Worm (Caenorhabditis elegans) whole organism, L2 larva: ENCODE data around the gene M03F4.4.

Experiments
- ceh-82 ChIP-seq: fragments of 150-350 bp; optimal IDR thresholded peaks from 2 replicates; lab custom pipeline; 2014; ENCODE audit warnings: missing biosample characterization, missing genetic modification characterization
- nhr-11 ChIP-seq: fragments of 150-350 bp; optimal IDR thresholded peaks from 2 replicates; lab custom pipeline; 2014; ENCODE audit warnings: missing biosample characterization, missing genetic modification characterization
- nhr-21 ChIP-seq: fragments of 150-350 bp; optimal IDR thresholded peaks from 2 replicates; lab custom pipeline; 2014; ENCODE audit warnings: missing biosample characterization, missing genetic modification characterization
- zag-1 ChIP-seq: fragments of 150-350 bp; optimal IDR thresholded peaks from 2 replicates; lab custom pipeline; 2014; ENCODE audit warnings: missing biosample characterization, missing genetic modification characterization

DNA sequence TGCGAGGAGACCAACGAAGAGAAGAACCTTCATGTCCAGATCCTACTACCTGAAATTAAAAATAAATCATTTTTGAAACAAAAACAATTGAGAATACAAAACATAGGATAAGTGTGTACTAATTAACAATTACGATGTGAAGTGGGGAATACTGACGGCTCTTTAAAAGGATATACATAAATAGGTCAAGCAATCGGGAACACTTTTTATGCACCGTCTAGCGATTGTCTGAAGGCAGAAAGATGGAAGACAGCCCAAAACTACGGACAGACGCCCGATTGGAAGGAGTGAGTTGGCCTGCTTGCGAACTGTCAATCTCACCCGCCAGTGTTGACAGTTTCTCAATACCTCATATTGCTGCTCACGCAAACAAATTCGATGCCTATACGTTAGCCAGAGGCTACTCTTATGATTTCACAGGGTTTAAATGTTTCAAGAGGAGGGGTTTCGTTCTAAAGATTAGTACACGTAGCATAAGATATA lies 13.7 kb upstream of the M03F4.4 start, which contains the start of gene calu-1:
- no peak for TF ChIP-seq nhr-11
- no peak for TF ChIP-seq nhr-21
- TF ChIP-seq ceh-82 = no peak
- TF ChIP-seq zag-1 (tag; lab: Kevin White, UChicago) = no peak
